Worm (Caenorhabditis elegans) whole organism, L1 larva: ENCODE measurements around the gene F47C12.7.

Experiments
- C04F5.9 ChIP-seq: sonication (generic microtip); optimal IDR thresholded peaks from 2 replicates; lab custom pipeline; 2016; ENCODE audit warnings: missing genetic modification characterization, missing compliant biosample characterization
- Y116A8C.19 ChIP-seq: sonication (generic microtip); optimal IDR thresholded peaks from 2 replicates; lab custom pipeline; 2016; ENCODE audit warnings: missing compliant biosample characterization, missing genetic modification characterization, borderline replicate concordance
- aha-1 ChIP-seq: fragments of 150-350 bp; optimal IDR thresholded peaks from 2 replicates; lab custom pipeline; 2014; ENCODE audit warnings: missing biosample characterization, missing genetic modification characterization
- aly-2 ChIP-seq: fragments of 150-350 bp; optimal IDR thresholded peaks from 2 replicates; lab custom pipeline; 2014; ENCODE audit warnings: missing biosample characterization, missing genetic modification characterization
- ama-1 ChIP-seq: fragments of 150-350 bp; optimal IDR thresholded peaks from 2 replicates; lab custom pipeline; 2014
- blmp-1 ChIP-seq: fragments of 150-350 bp; optimal IDR thresholded peaks from 2 replicates; lab custom pipeline; 2014; ENCODE audit warnings: missing biosample characterization, missing genetic modification characterization
- ceh-8 ChIP-seq: fragments of 200-800 bp; sonication (Bioruptor generic); optimal IDR thresholded peaks from 2 replicates; lab custom pipeline; 2018; ENCODE audit warnings: mild to moderate bottlenecking, missing genetic modification characterization, moderate library complexity, missing compliant biosample characterization
- dsc-1 ChIP-seq: sonication (generic microtip); optimal IDR thresholded peaks from 2 replicates; lab custom pipeline; 2016; ENCODE audit warnings: mild to moderate bottlenecking, missing genetic modification characterization, missing compliant biosample characterization
- efl-1 ChIP-seq, 4 experiments: fragments of 150-350 bp; optimal IDR thresholded peaks in 3 of 4; peaks in 1 of 4; 1 replicate in 1 of 4; 2 replicates in 3 of 4; lab custom pipeline; 2014; ENCODE audit warnings: missing biosample characterization in 2 of 4, missing genetic modification characterization in 2 of 4, missing genetic modification reagents in 2 of 4
- egl-27 ChIP-seq, 2 experiments: fragments of 150-350 bp in 1 of 2; sonication (generic microtip); optimal IDR thresholded peaks; 3 replicates each; lab custom pipeline; 2017 to 2018; ENCODE audit warnings: missing biosample characterization in 2 of 2, missing genetic modification characterization in 2 of 2, missing genetic modification reagents in 2 of 2
- ets-5 ChIP-seq: fragments of 200-800 bp; sonication (Bioruptor generic); IDR thresholded peaks from 2 replicates; pipeline ENCODE4 v1.3.6; 2022; ENCODE audit warnings: missing genetic modification characterization, missing compliant biosample characterization
- fkh-10 ChIP-seq: sonication (generic microtip); optimal IDR thresholded peaks from 2 replicates; lab custom pipeline; 2017; ENCODE audit warnings: missing biosample characterization, missing genetic modification reagents, missing genetic modification characterization
- fkh-8 ChIP-seq: sonication (generic microtip); optimal IDR thresholded peaks from 2 replicates; lab custom pipeline; 2016; ENCODE audit warnings: mild to moderate bottlenecking, missing genetic modification characterization, missing compliant biosample characterization
- grh-1 ChIP-seq: fragments of 200-800 bp; sonication (Bioruptor generic); IDR thresholded peaks from 2 replicates; pipeline ENCODE4 v1.3.6; 2022; ENCODE audit warnings: missing genetic modification reagents, missing genetic modification characterization, missing compliant biosample characterization
- hlh-17 ChIP-seq: fragments of 200-800 bp; sonication (Bioruptor generic); optimal IDR thresholded peaks from 2 replicates; lab custom pipeline; 2018; ENCODE audit warnings: missing genetic modification characterization, mild to moderate bottlenecking, missing compliant biosample characterization, moderate library complexity, borderline replicate concordance
- hpl-2 ChIP-seq: fragments of 150-350 bp; optimal IDR thresholded peaks from 2 replicates; lab custom pipeline; 2014; ENCODE audit warnings: missing biosample characterization, missing genetic modification reagents, missing genetic modification characterization
- jun-1 ChIP-seq: fragments of 150-350 bp; optimal IDR thresholded peaks from 2 replicates; lab custom pipeline; 2014; ENCODE audit warnings: missing biosample characterization, missing genetic modification reagents, missing genetic modification characterization
- lin-13 ChIP-seq: fragments of 150-350 bp; optimal IDR thresholded peaks from 2 replicates; lab custom pipeline; 2014; ENCODE audit warnings: missing biosample characterization, missing genetic modification reagents, missing genetic modification characterization
- lin-15B ChIP-seq: fragments of 150-350 bp; sonication (generic microtip); optimal IDR thresholded peaks from 3 replicates; lab custom pipeline; 2014; ENCODE audit warnings: missing biosample characterization, missing genetic modification characterization
- lir-3 ChIP-seq: sonication (generic microtip); optimal IDR thresholded peaks from 2 replicates; lab custom pipeline; 2016; ENCODE audit warnings: mild to moderate bottlenecking, missing genetic modification characterization, moderate library complexity, missing compliant biosample characterization; ENCODE audit not compliant: poor library complexity
- lsy-2 ChIP-seq, 2 experiments: fragments of 150-350 bp; optimal IDR thresholded peaks; 2 replicates each; lab custom pipeline; 2014; ENCODE audit warnings: missing biosample characterization in 2 of 2, missing genetic modification characterization in 2 of 2
- mab-9 ChIP-seq: fragments of 200-800 bp; sonication (Bioruptor generic); IDR thresholded peaks from 2 replicates; pipeline ENCODE4 v1.3.6; 2022; ENCODE audit warnings: missing genetic modification reagents, missing genetic modification characterization, missing compliant biosample characterization
- mef-2 ChIP-seq: fragments of 150-350 bp; optimal IDR thresholded peaks from 2 replicates; lab custom pipeline; 2014; ENCODE audit warnings: missing biosample characterization, missing genetic modification characterization
- mep-1 ChIP-seq: fragments of 150-350 bp; optimal IDR thresholded peaks from 2 replicates; lab custom pipeline; 2014; ENCODE audit warnings: missing biosample characterization, missing genetic modification characterization
- nhr-11 ChIP-seq: fragments of 150-350 bp; optimal IDR thresholded peaks from 2 replicates; lab custom pipeline; 2014; ENCODE audit warnings: missing biosample characterization, missing genetic modification characterization
- nhr-12 ChIP-seq: sonication (generic microtip); optimal IDR thresholded peaks from 2 replicates; lab custom pipeline; 2017; ENCODE audit warnings: missing biosample characterization, missing genetic modification characterization
- nhr-237 ChIP-seq: fragments of 150-350 bp; optimal IDR thresholded peaks from 2 replicates; lab custom pipeline; 2014; ENCODE audit warnings: missing biosample characterization, missing genetic modification characterization
- nhr-28 ChIP-seq: fragments of 150-350 bp; optimal IDR thresholded peaks from 2 replicates; lab custom pipeline; 2014; ENCODE audit warnings: missing biosample characterization, missing genetic modification characterization
- nhr-76 ChIP-seq: sonication (generic microtip); optimal IDR thresholded peaks from 2 replicates; lab custom pipeline; 2017; ENCODE audit warnings: missing biosample characterization, missing genetic modification characterization
- nhr-85 ChIP-seq: sonication (generic microtip); peaks from one replicate; lab custom pipeline; 2016; ENCODE audit warnings: missing genetic modification characterization, inconsistent platforms, missing compliant biosample characterization
- pax-3 ChIP-seq: fragments of 200-800 bp; sonication (Bioruptor generic); optimal IDR thresholded peaks from 2 replicates; lab custom pipeline; 2018; ENCODE audit warnings: mild to moderate bottlenecking, missing genetic modification characterization, moderate library complexity, missing compliant biosample characterization
- pqm-1 ChIP-seq: sonication (generic microtip); optimal IDR thresholded peaks from 3 replicates; lab custom pipeline; 2017; ENCODE audit warnings: missing biosample characterization, missing genetic modification characterization
- rnt-1 ChIP-seq: sonication (generic microtip); optimal IDR thresholded peaks from 2 replicates; lab custom pipeline; 2016; ENCODE audit warnings: mild to moderate bottlenecking, missing genetic modification characterization, moderate library complexity, missing compliant biosample characterization
- skn-1 ChIP-seq: fragments of 150-350 bp; optimal IDR thresholded peaks from 2 replicates; lab custom pipeline; 2014; ENCODE audit warnings: missing biosample characterization, missing genetic modification characterization
- snpc-4 ChIP-seq: fragments of 150-350 bp; optimal IDR thresholded peaks from 2 replicates; lab custom pipeline; 2014; ENCODE audit warnings: missing biosample characterization, missing genetic modification characterization
- sptf-1 ChIP-seq: fragments of 150-350 bp; optimal IDR thresholded peaks from 2 replicates; lab custom pipeline; 2014; ENCODE audit warnings: missing biosample characterization, missing genetic modification characterization
- sup-37 ChIP-seq: fragments of 200-800 bp; sonication (Bioruptor generic); optimal IDR thresholded peaks from 2 replicates; lab custom pipeline; 2018; ENCODE audit warnings: mild to moderate bottlenecking, missing genetic modification characterization, missing compliant biosample characterization
- swsn-7 ChIP-seq: sonication (generic microtip); optimal IDR thresholded peaks from 2 replicates; lab custom pipeline; 2016; ENCODE audit warnings: missing genetic modification characterization, missing compliant biosample characterization
- unc-130 ChIP-seq: fragments of 150-350 bp; optimal IDR thresholded peaks from 2 replicates; lab custom pipeline; 2017; ENCODE audit warnings: missing biosample characterization, missing genetic modification characterization, inconsistent platforms
- unc-62 ChIP-seq: fragments of 150-350 bp; optimal IDR thresholded peaks from 2 replicates; lab custom pipeline; 2014; ENCODE audit warnings: missing biosample characterization, missing genetic modification reagents, missing genetic modification characterization
- unc-86 ChIP-seq: sonication (generic microtip); optimal IDR thresholded peaks from 2 replicates; lab custom pipeline; 2016; ENCODE audit warnings: missing genetic modification characterization, missing compliant biosample characterization
- unc-98 ChIP-seq: fragments of 200-800 bp; sonication (Bioruptor generic); IDR thresholded peaks from 2 replicates; pipeline ENCODE4 v1.3.6; 2022; ENCODE audit warnings: missing genetic modification characterization, missing compliant biosample characterization
- vab-15 ChIP-seq: sonication (generic microtip); optimal IDR thresholded peaks from 2 replicates; lab custom pipeline; 2017; ENCODE audit warnings: missing genotype, mild to moderate bottlenecking, missing genetic modification characterization, missing compliant biosample characterization
- xbp-1 ChIP-seq: sonication (generic microtip); optimal IDR thresholded peaks from 2 replicates; lab custom pipeline; 2016; ENCODE audit warnings: missing genetic modification characterization, missing compliant biosample characterization
- zag-1 ChIP-seq: fragments of 150-350 bp; optimal IDR thresholded peaks from 2 replicates; lab custom pipeline; 2014; ENCODE audit warnings: missing biosample characterization, missing genetic modification characterization
- ztf-11 ChIP-seq, 2 experiments: sonication (generic microtip); optimal IDR thresholded peaks; 2 replicates each; lab custom pipeline; 2016 to 2017; ENCODE audit warnings: missing genetic modification characterization in 2 of 2, missing biosample characterization in 1 of 2, missing compliant biosample characterization in 1 of 2

The F47C12.7 gene

DNA sequence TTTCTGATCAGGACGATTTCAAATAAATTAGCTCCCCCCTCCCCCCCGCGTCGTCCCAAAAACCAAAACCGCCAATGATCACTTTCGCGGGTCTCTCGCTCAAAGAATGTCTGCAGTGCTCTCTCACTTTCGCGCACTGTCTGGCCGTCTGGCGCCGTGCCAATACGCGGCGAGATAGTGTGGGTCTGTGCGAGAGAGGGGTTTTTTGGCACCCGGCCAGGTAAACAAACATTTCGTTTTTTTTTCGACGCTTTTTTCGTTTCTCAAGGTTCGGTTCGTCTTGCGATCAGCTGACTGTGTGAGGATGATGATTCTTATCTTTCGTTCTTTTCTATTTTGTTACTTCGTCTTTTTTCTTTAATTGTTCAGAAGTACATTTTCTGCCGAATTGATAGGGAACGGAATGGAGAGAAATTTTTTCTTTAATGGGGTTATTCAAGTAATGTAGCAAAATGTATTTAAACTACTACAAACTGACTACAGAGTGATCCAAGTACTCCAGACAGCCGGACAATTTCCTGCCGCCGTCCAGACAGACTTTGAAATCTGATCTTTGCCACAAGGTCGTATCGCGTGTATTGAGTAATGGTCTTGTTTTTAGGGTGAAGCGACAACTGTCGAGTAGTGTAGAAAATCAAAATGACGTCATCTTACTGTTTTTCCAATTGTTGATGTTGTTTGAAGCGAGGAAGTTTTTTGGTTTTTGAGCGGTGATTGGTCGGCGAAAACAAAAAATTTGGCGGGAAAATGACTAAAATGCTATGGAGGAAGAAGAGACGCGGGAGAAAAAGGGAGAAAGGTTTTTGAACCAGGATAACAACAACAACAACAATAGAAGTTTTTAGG is 29.1 kb upstream of the F47C12.7 start (continued):
- TF ChIP-seq egl-27 (tag; optimal IDR thresholded peaks at IDR 0.05; lab: Kevin White, UChicago) (no peak), nhr-85 (tag; lab: Kevin White, UChicago) (peak; percentile 96), mef-2 (tag; lab: Kevin White, UChicago) (peak; percentile 58), Y116A8C.19 (tag; lab: Kevin White, UChicago) (no peak), jun-1 (tag; lab: Kevin White, UChicago) (peak; percentile 73), vab-15 (tag; lab: Kevin White, UChicago) (no peak), blmp-1 (tag; lab: Kevin White, UChicago) (peak; percentile 82), ztf-11 (tag; optimal IDR thresholded peaks at IDR 0.05; lab: Kevin White, UChicago) (peak in 1 of 2 experiments; percentile 35), sptf-1 (no peak), unc-62 (GFP tag; lab: Kevin White, UChicago) (no peak), hlh-17 (GFP tag; lab: Kevin White, UChicago) (no peak), aha-1 (tag; lab: Kevin White, UChicago) (peak; percentile 7), sup-37 (GFP tag; lab: Kevin White, UChicago) (peak; percentile 50), nhr-76 (tag; lab: Kevin White, UChicago) (no peak), fkh-10 (GFP tag; lab: Kevin White, UChicago) (peak; percentile 22), ceh-8 (no peak), grh-1 (GFP tag; lab: Robert Waterston, UW) (peak; percentile 50), ets-5 (GFP tag; lab: Robert Waterston, UW) (no peak), xbp-1 (tag; lab: Kevin White, UChicago) (peak; percentile 44), skn-1 (tag; lab: Kevin White, UChicago) (peak; percentile 83), ama-1 (lab: Kevin White, UChicago) (no peak), rnt-1 (peak; percentile 88), nhr-237 (tag; lab: Kevin White, UChicago) (no peak), mep-1 (tag; lab: Kevin White, UChicago) (peak; percentile 50), lir-3 (tag; lab: Kevin White, UChicago) (peak; percentile 30), dsc-1 (tag; lab: Kevin White, UChicago) (peak; percentile 52), C04F5.9 (tag; lab: Kevin White, UChicago) (no peak), aly-2 (no peak), lsy-2 (tag; optimal IDR thresholded peaks at IDR 0.05; lab: Kevin White, UChicago) (peak; percentile 50 to 81), unc-130 (tag; lab: Kevin White, UChicago) (peak; percentile 78), zag-1 (tag; lab: Kevin White, UChicago) (no peak), lin-15B (tag; lab: Kevin White, UChicago) (no peak), mab-9 (GFP tag; lab: Robert Waterston, UW) (no peak), pax-3 (tag; lab: Kevin White, UChicago) (peak; percentile 65), efl-1 (optimal IDR thresholded peaks at IDR 0.05; lab: Kevin White, UChicago) (peak; percentile 67 to 72), efl-1 (GFP tag; optimal IDR thresholded peaks at IDR 0.05 in 1 of 2; lab: Kevin White, UChicago) (peak; percentile 31 to 94), snpc-4 (tag; lab: Kevin White, UChicago) (no peak), unc-86 (tag; lab: Kevin White, UChicago) (peak; percentile 0), nhr-12 (tag; lab: Kevin White, UChicago) (no peak), fkh-8 (tag; lab: Kevin White, UChicago) (peak; percentile 91), pqm-1 (tag; lab: Kevin White, UChicago) (no peak), nhr-28 (tag; lab: Kevin White, UChicago) (no peak), unc-98 (GFP tag; lab: Robert Waterston, UW) (no peak), nhr-11 (tag; lab: Kevin White, UChicago) (no peak), swsn-7 (tag; lab: Kevin White, UChicago) (peak; percentile 67), hpl-2 (GFP tag; lab: Kevin White, UChicago) (no peak), lin-13 (GFP tag; lab: Kevin White, UChicago) (peak; percentile 76)
